Fruit fly (Drosophila melanogaster) whole organism, prepupa: ENCODE results near the gene fzo.
A peak's percentile ranks its signal among the peaks of the same experiment; 100 is the strongest.

Experiments
- Blimp-1 ChIP-seq: fragments of 200-800 bp; sonication (Bioruptor generic); optimal IDR thresholded peaks from 3 replicates; lab custom pipeline; 2017; ENCODE audit warnings: missing biosample characterization, missing genetic modification characterization, mild to moderate bottlenecking, moderate library complexity, missing genetic modification reagents
- CG10631 ChIP-seq: fragments of 200-800 bp; sonication (Bioruptor generic); optimal IDR thresholded peaks from 2 replicates; lab custom pipeline; 2016; ENCODE audit warnings: missing biosample characterization, missing genetic modification characterization
- CG10669 ChIP-seq: fragments of 200-800 bp; sonication (Bioruptor generic); optimal IDR thresholded peaks from 3 replicates; lab custom pipeline; 2018; ENCODE audit warnings: missing biosample characterization, mild to moderate bottlenecking, missing genetic modification characterization, moderate library complexity
- CG11294 ChIP-seq: fragments of 200-800 bp; sonication (Bioruptor generic); IDR thresholded peaks from 2 replicates; pipeline ENCODE4 v1.3.6; 2022; ENCODE audit warnings: missing biosample characterization, missing genetic modification characterization
- CG11762 ChIP-seq: fragments of 200-800 bp; sonication (Bioruptor generic); optimal IDR thresholded peaks from 3 replicates; lab custom pipeline; 2016; ENCODE audit warnings: missing biosample characterization, missing genetic modification characterization; ENCODE audit not compliant: insufficient read depth
- CG11902 ChIP-seq: fragments of 200-800 bp; sonication (Bioruptor generic); optimal IDR thresholded peaks from 3 replicates; lab custom pipeline; 2016; ENCODE audit warnings: missing biosample characterization, missing genetic modification characterization
- CG15336 ChIP-seq: fragments of 200-800 bp; sonication (Bioruptor generic); IDR thresholded peaks from 2 replicates; pipeline ENCODE4 v1.3.6; 2022; ENCODE audit warnings: missing biosample characterization, missing genetic modification characterization
- CG1621 ChIP-seq: fragments of 200-800 bp; sonication (Bioruptor generic); optimal IDR thresholded peaks from 3 replicates; lab custom pipeline; 2018; ENCODE audit warnings: missing biosample characterization, mild to moderate bottlenecking, missing genetic modification characterization
- CG16779 ChIP-seq: fragments of 200-800 bp; sonication (Bioruptor generic); optimal IDR thresholded peaks from 3 replicates; lab custom pipeline; 2017; ENCODE audit warnings: missing biosample characterization, mild to moderate bottlenecking, missing genetic modification characterization
- CG3032 ChIP-seq: fragments of 200-800 bp; optimal IDR thresholded peaks from 2 replicates; lab custom pipeline; 2019; ENCODE audit warnings: missing biosample characterization, mild to moderate bottlenecking, missing genetic modification characterization, moderate library complexity
- CG31627 ChIP-seq: fragments of 200-800 bp; sonication (Bioruptor generic); optimal IDR thresholded peaks from 3 replicates; lab custom pipeline; 2016; ENCODE audit warnings: missing biosample characterization, missing genetic modification characterization
- CG32006 ChIP-seq: fragments of 200-800 bp; sonication (Bioruptor generic); optimal IDR thresholded peaks from 3 replicates; lab custom pipeline; 2017; ENCODE audit warnings: missing biosample characterization, mild to moderate bottlenecking, missing genetic modification characterization
- CG34406 ChIP-seq: fragments of 200-800 bp; sonication (Bioruptor generic); optimal IDR thresholded peaks from 3 replicates; lab custom pipeline; 2016; ENCODE audit warnings: missing biosample characterization, missing genetic modification characterization
- CG3919 ChIP-seq: fragments of 200-800 bp; sonication (Bioruptor generic); optimal IDR thresholded peaks from 3 replicates; lab custom pipeline; 2016; ENCODE audit warnings: missing biosample characterization, missing genetic modification characterization
- CG6163 ChIP-seq: fragments of 200-800 bp; sonication (Bioruptor generic); IDR thresholded peaks from 3 replicates; pipeline ENCODE4 v1.3.6; 2022; ENCODE audit warnings: missing biosample characterization, missing genetic modification characterization
- CG6854 ChIP-seq: fragments of 200-800 bp; sonication (Bioruptor generic); optimal IDR thresholded peaks from 2 replicates; lab custom pipeline; 2017; ENCODE audit warnings: missing biosample characterization, mild to moderate bottlenecking, missing genetic modification characterization
- CG7368 ChIP-seq: fragments of 200-800 bp; sonication (Bioruptor generic); optimal IDR thresholded peaks from 3 replicates; lab custom pipeline; 2016; ENCODE audit warnings: missing biosample characterization, missing genetic modification characterization
- CG8119 ChIP-seq: fragments of 200-800 bp; sonication (Bioruptor generic); IDR thresholded peaks from 3 replicates; pipeline ENCODE4 v1.3.6; 2022; ENCODE audit warnings: missing biosample characterization, missing genetic modification characterization
- CG8319 ChIP-seq: fragments of 200-800 bp; sonication (Bioruptor generic); optimal IDR thresholded peaks from 3 replicates; lab custom pipeline; 2016; ENCODE audit warnings: missing biosample characterization, missing genetic modification characterization
- CG8632 ChIP-seq: fragments of 200-800 bp; sonication (Bioruptor generic); optimal IDR thresholded peaks from 3 replicates; lab custom pipeline; 2016; ENCODE audit warnings: missing biosample characterization, missing genetic modification characterization
- CG9139 ChIP-seq: fragments of 200-800 bp; sonication (Bioruptor generic); optimal IDR thresholded peaks from 3 replicates; lab custom pipeline; 2017; ENCODE audit warnings: missing biosample characterization, mild to moderate bottlenecking, missing genetic modification characterization
- Eip75B ChIP-seq: fragments of 200-800 bp; sonication (Bioruptor generic); optimal IDR thresholded peaks from 3 replicates; lab custom pipeline; 2016; ENCODE audit warnings: missing biosample characterization, missing genetic modification characterization
- Eip78C ChIP-seq: fragments of 200-800 bp; sonication (Bioruptor generic); peaks from one replicate; lab custom pipeline; 2016; ENCODE audit warnings: missing biosample characterization, missing genetic modification characterization
- Eip93F ChIP-seq: fragments of 200-800 bp; sonication (Bioruptor generic); optimal IDR thresholded peaks from 2 replicates; lab custom pipeline; 2016; ENCODE audit warnings: missing biosample characterization, mild to moderate bottlenecking, missing genetic modification characterization
- Ets21C ChIP-seq: fragments of 200-800 bp; sonication (Bioruptor generic); optimal IDR thresholded peaks from 3 replicates; lab custom pipeline; 2016; ENCODE audit warnings: missing biosample characterization, missing genetic modification characterization
- Gug ChIP-seq: fragments of 200-800 bp; sonication (Bioruptor generic); IDR thresholded peaks from 2 replicates; pipeline ENCODE4 v1.3.6; 2022; ENCODE audit warnings: missing biosample characterization, missing genetic modification characterization
- Hr38 ChIP-seq: sonication (Bioruptor generic); optimal IDR thresholded peaks from 2 replicates; lab custom pipeline; 2016; ENCODE audit warnings: missing biosample characterization, missing genetic modification characterization
- Hr39 ChIP-seq: fragments of 200-800 bp; sonication (Bioruptor generic); optimal IDR thresholded peaks from 2 replicates; lab custom pipeline; 2016; ENCODE audit warnings: missing biosample characterization, missing genetic modification characterization
- Lpt ChIP-seq: fragments of 200-800 bp; sonication (Bioruptor generic); optimal IDR thresholded peaks from 3 replicates; lab custom pipeline; 2016; ENCODE audit warnings: missing biosample characterization, missing genetic modification characterization
- Met ChIP-seq: fragments of 200-800 bp; sonication (Bioruptor generic); optimal IDR thresholded peaks from 3 replicates; lab custom pipeline; 2016; ENCODE audit warnings: missing biosample characterization, missing genetic modification characterization
- OdsH ChIP-seq: fragments of 200-800 bp; sonication (Bioruptor generic); optimal IDR thresholded peaks from 3 replicates; lab custom pipeline; 2016; ENCODE audit warnings: missing biosample characterization, missing genetic modification characterization
- Smox ChIP-seq: fragments of 200-800 bp; sonication (Bioruptor generic); optimal IDR thresholded peaks from 3 replicates; lab custom pipeline; 2016; ENCODE audit warnings: missing biosample characterization, missing genetic modification characterization
- Sox102F ChIP-seq: fragments of 200-800 bp; sonication (Bioruptor generic); optimal IDR thresholded peaks from 2 replicates; lab custom pipeline; 2016; ENCODE audit warnings: missing biosample characterization, mild to moderate bottlenecking, missing genetic modification characterization
- Sox14 ChIP-seq: fragments of 200-800 bp; sonication (Bioruptor generic); optimal IDR thresholded peaks from 3 replicates; lab custom pipeline; 2016; ENCODE audit warnings: missing biosample characterization, missing genetic modification characterization
- Sox15 ChIP-seq: fragments of 200-800 bp; sonication (Bioruptor generic); optimal IDR thresholded peaks from 3 replicates; lab custom pipeline; 2016; ENCODE audit warnings: missing biosample characterization, missing genetic modification characterization
- acj6 ChIP-seq: fragments of 200-800 bp; sonication (Bioruptor generic); optimal IDR thresholded peaks from 3 replicates; lab custom pipeline; 2016; ENCODE audit warnings: missing biosample characterization, missing genetic modification characterization
- cyc ChIP-seq: fragments of 200-800 bp; sonication (Bioruptor generic); optimal IDR thresholded peaks from 3 replicates; lab custom pipeline; 2016; ENCODE audit warnings: missing biosample characterization, missing genetic modification characterization
- dac ChIP-seq: fragments of 200-800 bp; sonication (Bioruptor generic); optimal IDR thresholded peaks from 2 replicates; lab custom pipeline; 2017; ENCODE audit warnings: missing biosample characterization, mild to moderate bottlenecking, missing genetic modification characterization
- dsx ChIP-seq: fragments of 200-800 bp; optimal IDR thresholded peaks from 3 replicates; lab custom pipeline; 2019; ENCODE audit warnings: missing biosample characterization, mild to moderate bottlenecking, missing genetic modification characterization, moderate library complexity; ENCODE audit not compliant: poor library complexity, severe bottlenecking
- esn ChIP-seq: fragments of 200-800 bp; sonication (Bioruptor generic); optimal IDR thresholded peaks from 2 replicates; lab custom pipeline; 2016; ENCODE audit warnings: missing biosample characterization, mild to moderate bottlenecking, missing genetic modification characterization, moderate library complexity
- fd59A ChIP-seq: fragments of 200-800 bp; sonication (Bioruptor generic); optimal IDR thresholded peaks from 2 replicates; lab custom pipeline; 2017; ENCODE audit warnings: missing biosample characterization, mild to moderate bottlenecking, missing genetic modification characterization, missing genetic modification reagents
- fkh ChIP-seq: fragments of 200-800 bp; sonication (Bioruptor generic); optimal IDR thresholded peaks from 3 replicates; lab custom pipeline; 2017; ENCODE audit warnings: missing biosample characterization, mild to moderate bottlenecking, missing genetic modification characterization, moderate library complexity
- lz ChIP-seq: fragments of 200-800 bp; sonication (Bioruptor generic); optimal IDR thresholded peaks from 3 replicates; lab custom pipeline; 2016; ENCODE audit warnings: missing biosample characterization, missing genetic modification characterization
- pdm3 ChIP-seq: fragments of 200-800 bp; sonication (Bioruptor generic); optimal IDR thresholded peaks from 3 replicates; lab custom pipeline; 2016; ENCODE audit warnings: missing biosample characterization, missing genetic modification characterization
- spab ChIP-seq: fragments of 200-800 bp; sonication (Bioruptor generic); optimal IDR thresholded peaks from 2 replicates; lab custom pipeline; 2017; ENCODE audit warnings: missing biosample characterization, mild to moderate bottlenecking, missing genetic modification characterization, missing genetic modification reagents
- ss ChIP-seq, 2 experiments: fragments of 200-800 bp; sonication (Bioruptor generic); optimal IDR thresholded peaks; 2 replicates in 1 of 2; 3 replicates in 1 of 2; lab custom pipeline; 2017 to 2018; ENCODE audit warnings: mild to moderate bottlenecking in 2 of 2, missing biosample characterization in 2 of 2, missing genetic modification characterization in 2 of 2, moderate library complexity in 1 of 2
- svp ChIP-seq: fragments of 200-800 bp; sonication (Bioruptor generic); peaks from one replicate; lab custom pipeline; 2016; ENCODE audit warnings: missing biosample characterization, missing genetic modification characterization
- topi ChIP-seq: fragments of 200-800 bp; sonication (Bioruptor generic); optimal IDR thresholded peaks from 3 replicates; lab custom pipeline; 2016; ENCODE audit warnings: missing biosample characterization, missing genetic modification characterization
- vri ChIP-seq: fragments of 200-800 bp; sonication (Bioruptor generic); optimal IDR thresholded peaks from 3 replicates; lab custom pipeline; 2016; ENCODE audit warnings: missing biosample characterization, mild to moderate bottlenecking, missing genetic modification characterization

The fzo gene

DNA sequence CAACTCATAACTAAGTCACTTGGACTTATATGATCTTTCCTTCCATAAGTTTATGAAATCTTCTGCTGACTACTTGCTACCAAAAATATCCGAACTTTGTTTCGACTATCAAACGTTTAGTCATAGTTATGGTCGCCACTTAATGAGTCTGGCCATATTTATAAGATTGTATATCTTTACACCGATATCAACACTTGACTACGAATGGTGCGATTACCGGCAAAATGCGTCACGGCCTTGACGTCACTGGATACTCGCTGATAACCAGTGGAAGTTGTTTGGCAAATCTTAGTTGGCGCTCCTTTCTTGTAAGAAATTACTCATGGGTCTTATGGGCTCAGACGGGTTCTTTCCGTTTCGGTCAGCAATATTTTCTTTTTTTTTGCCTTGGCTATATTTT, 26.4 kb downstream of the fzo start:
- no peak for TF ChIP-seq Hr38 (GFP tag; lab: Kevin White, UChicago)
- TF ChIP-seq, all 60 proteins: peak for 0

DNA sequence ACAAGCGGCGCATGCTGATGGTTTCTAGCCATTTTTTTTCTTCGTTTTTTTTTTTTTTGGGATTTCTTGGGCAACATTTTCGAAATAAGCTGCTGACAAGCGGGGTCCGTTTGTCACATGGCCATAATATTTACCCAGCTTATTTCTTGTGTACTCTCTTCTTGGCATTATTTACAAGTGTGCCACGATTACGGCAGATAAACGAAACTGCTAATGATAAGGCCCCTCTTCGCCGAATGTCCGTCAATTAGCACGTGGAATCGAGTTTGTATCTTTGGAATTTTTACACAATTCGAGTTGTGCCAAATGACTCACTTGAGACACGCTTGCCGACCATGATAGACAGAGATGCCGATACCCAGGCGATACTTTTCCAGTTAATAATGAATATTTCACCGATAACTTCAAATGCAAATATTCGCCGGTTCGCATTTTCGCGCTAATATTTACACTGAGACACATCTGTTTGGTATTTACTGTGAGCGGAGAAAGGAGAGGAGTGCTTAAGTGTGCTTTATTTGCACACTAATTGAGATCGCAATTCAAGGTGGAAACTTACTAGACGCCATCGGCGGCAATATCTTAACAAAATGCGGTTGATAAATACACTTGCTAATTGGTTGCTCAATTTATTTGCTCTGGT, 27.3 kb downstream of the fzo start:
- TF ChIP-seq CG8632 (GFP tag; lab: Kevin White, UChicago) (peak; percentile 21), CG11762 (GFP tag; lab: Kevin White, UChicago) (no peak), Hr39 (GFP tag; lab: Kevin White, UChicago) (no peak), CG11902 (GFP tag; lab: Kevin White, UChicago) (no peak), CG15336 (GFP tag; lab: Robert Waterston, UW) (no peak), Eip93F (GFP tag; lab: Kevin White, UChicago) (no peak), CG32006 (GFP tag; lab: Kevin White, UChicago) (no peak), Ets21C (no peak), svp (GFP tag; lab: Kevin White, UChicago) (no peak), OdsH (GFP tag; lab: Kevin White, UChicago) (peak; percentile 23), fd59A (GFP tag; lab: Kevin White, UChicago) (peak; percentile 4), Smox (GFP tag; lab: Kevin White, UChicago) (no peak), CG11294 (GFP tag; lab: Robert Waterston, UW) (no peak), vri (GFP tag; lab: Kevin White, UChicago) (peak; percentile 24), topi (peak; percentile 9), Gug (GFP tag; lab: Robert Waterston, UW) (no peak), esn (GFP tag; lab: Kevin White, UChicago) (peak; percentile 31), CG6854 (GFP tag; lab: Kevin White, UChicago) (peak; percentile 34), Sox102F (peak; percentile 60), lz (GFP tag; lab: Kevin White, UChicago) (no peak), spab (GFP tag; lab: Kevin White, UChicago) (no peak), dac (no peak), CG3919 (peak; percentile 23), Sox14 (no peak), pdm3 (GFP tag; lab: Kevin White, UChicago) (no peak), acj6 (GFP tag; lab: Kevin White, UChicago) (peak; percentile 20), Blimp-1 (GFP tag; lab: Kevin White, UChicago) (no peak), Lpt (no peak), CG16779 (no peak), fkh (peak; percentile 95), cyc (GFP tag; lab: Kevin White, UChicago) (no peak), CG34406 (GFP tag; lab: Kevin White, UChicago) (peak; percentile 19), CG7368 (no peak), CG9139 (GFP tag; lab: Kevin White, UChicago) (peak; percentile 10), Hr38 (GFP tag; lab: Kevin White, UChicago) (no peak), CG1621 (tag; lab: Kevin White, UChicago) (no peak), CG3032 (no peak), Met (peak; percentile 29), CG8119 (GFP tag; lab: Robert Waterston, UW) (no peak), ss (GFP tag; optimal IDR thresholded peaks at IDR 0.05; lab: Kevin White, UChicago) (peak in 1 of 2 experiments; percentile 44), CG31627 (no peak), dsx (no peak), CG6163 (GFP tag; lab: Robert Waterston, UW) (peak; percentile 54; the same call in 2 of the 3 replicates), CG10631 (GFP tag; lab: Kevin White, UChicago) (peak; percentile 22), Eip78C (peak; percentile 86), CG8319 (GFP tag; lab: Kevin White, UChicago) (no peak), CG10669 (GFP tag; lab: Kevin White, UChicago) (no peak), Sox15 (no peak), Eip75B (peak; percentile 17)
